Worm (Caenorhabditis elegans): ENCODE results near the gene ZC250.5.

ZC250.5 gene

DNA sequence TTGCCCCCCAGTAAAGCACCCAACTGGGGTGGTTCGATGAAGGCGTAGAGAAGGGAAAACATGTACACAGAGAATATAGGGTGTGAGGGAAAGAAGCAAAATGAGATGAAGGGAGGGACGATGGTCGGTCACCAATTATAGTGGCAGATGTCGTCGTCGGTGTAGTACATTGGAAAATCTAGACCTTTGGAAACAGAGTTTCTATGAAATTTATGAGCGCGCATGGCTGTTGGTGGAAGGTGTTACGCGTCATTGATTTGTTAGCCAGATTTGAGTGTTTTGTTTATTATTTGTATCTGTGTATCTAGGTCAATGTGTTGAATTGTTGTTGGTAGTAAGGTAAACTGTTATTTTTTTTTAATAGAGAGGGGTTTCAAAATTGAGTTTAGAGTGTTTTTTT is 41.2 kb downstream of the ZC250.5 start:
- TF ChIP-seq nhr-23 (tag; optimal IDR thresholded peaks at IDR 0.05), result no peak
- TF ChIP-seq C34F6.9 (tag; optimal IDR thresholded peaks at IDR 0.05), result peak; percentile 8
- TF ChIP-seq nhr-10 (tag; optimal IDR thresholded peaks at IDR 0.05), result no peak
- TF ChIP-seq nhr-25 (tag; optimal IDR thresholded peaks at IDR 0.05), result no peak
- no peak for TF ChIP-seq elt-1 (tag; optimal IDR thresholded peaks at IDR 0.05)
- TF ChIP-seq elt-3 (tag; optimal IDR thresholded peaks at IDR 0.05), result no peak
- no peak for TF ChIP-seq unc-62 (GFP tag; optimal IDR thresholded peaks at IDR 0.05)
- TF ChIP-seq ztf-1 (GFP tag; conservative IDR thresholded peaks at IDR 0.05), result no peak
- TF ChIP-seq nhr-11 (tag; optimal IDR thresholded peaks at IDR 0.05), result no peak
- no peak for TF ChIP-seq nhr-77 (tag; optimal IDR thresholded peaks at IDR 0.05)
- no peak for TF ChIP-seq unc-55 (GFP tag; optimal IDR thresholded peaks at IDR 0.05)
- TF ChIP-seq lsy-2 (tag; optimal IDR thresholded peaks at IDR 0.05), result no peak
- no peak for TF ChIP-seq crh-2 (tag; optimal IDR thresholded peaks at IDR 0.05)
- peak; percentile 35 for TF ChIP-seq nhr-129 (tag; optimal IDR thresholded peaks at IDR 0.05)
- TF ChIP-seq nhr-12 (tag; optimal IDR thresholded peaks at IDR 0.05), result no peak
- TF ChIP-seq Y55F3AM.14 (GFP tag; optimal IDR thresholded peaks at IDR 0.05), result no peak

DNA sequence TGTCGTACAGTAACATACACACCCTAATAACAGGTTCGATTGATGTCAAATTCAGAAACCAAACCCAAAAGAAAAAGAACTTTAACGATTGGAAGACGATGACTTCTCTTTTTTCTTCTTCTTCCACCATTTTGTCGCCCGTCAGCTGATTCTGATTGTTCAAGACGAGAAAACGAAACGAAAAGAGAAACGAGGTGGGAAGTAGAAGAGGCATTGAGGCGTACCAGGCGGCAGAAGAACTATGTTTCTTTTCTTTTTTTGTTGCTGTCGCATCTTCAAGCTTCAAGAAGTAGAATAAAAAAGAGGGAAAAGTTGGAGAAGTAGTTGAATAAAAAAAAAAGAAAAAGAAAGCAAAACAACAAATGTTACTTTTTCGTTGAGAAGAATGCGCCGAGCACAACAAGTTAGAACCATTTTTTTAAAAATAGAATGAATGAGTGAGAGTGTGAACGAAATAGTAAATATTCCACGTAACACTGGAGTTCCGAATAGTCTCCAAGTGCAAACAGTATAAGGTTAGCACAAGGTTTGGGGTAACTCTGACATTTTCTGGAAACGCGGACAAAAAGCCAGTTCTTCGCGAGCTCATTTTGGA is 42.5 kb downstream of the ZC250.5 start:
- TF ChIP-seq lin-11 (tag; optimal IDR thresholded peaks at IDR 0.05) (no peak), R02D3.7 (tag; optimal IDR thresholded peaks at IDR 0.05) (no peak), nhr-25 (tag; optimal IDR thresholded peaks at IDR 0.05) (peak; percentile 16), sma-3 (GFP tag; optimal IDR thresholded peaks at IDR 0.05) (no peak), ztf-11 (tag; optimal IDR thresholded peaks at IDR 0.05) (no peak), mbf-1 (tag; optimal IDR thresholded peaks at IDR 0.05) (no peak), nhr-129 (tag; optimal IDR thresholded peaks at IDR 0.05) (peak; percentile 55), C34F6.9 (tag; optimal IDR thresholded peaks at IDR 0.05) (peak; percentile 11), unc-55 (GFP tag; optimal IDR thresholded peaks at IDR 0.05) (peak; percentile 59), F13H6.1 (tag; optimal IDR thresholded peaks at IDR 0.05) (peak; percentile 53), ztf-4 (tag; optimal IDR thresholded peaks at IDR 0.05) (peak; percentile 19), nhr-12 (tag; optimal IDR thresholded peaks at IDR 0.05) (no peak), egl-27 (tag; optimal IDR thresholded peaks at IDR 0.05) (no peak)

DNA sequence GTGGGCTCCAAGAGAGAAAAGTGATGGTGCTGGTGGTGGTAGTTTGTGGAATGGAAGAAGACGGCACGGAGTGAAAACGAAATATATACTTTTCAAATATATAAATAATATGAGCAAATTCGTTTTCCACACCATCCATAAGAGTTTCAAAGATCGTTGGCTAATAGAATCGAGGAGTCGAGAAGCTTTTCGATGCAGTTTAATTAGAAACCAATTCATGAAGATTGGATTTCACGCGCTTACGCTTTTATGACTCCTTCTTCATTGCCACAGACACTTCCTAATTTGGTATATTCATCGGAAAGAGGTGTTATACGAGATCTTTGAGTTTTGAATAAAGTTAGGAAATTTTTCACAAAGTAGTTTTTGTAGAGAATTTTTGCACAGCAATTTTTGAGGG is 45.1 kb downstream of the ZC250.5 start:
- TF ChIP-seq ztf-4 (tag; optimal IDR thresholded peaks at IDR 0.05), result no peak
- TF ChIP-seq R02D3.7 (tag; optimal IDR thresholded peaks at IDR 0.05), result no peak
- TF ChIP-seq nhr-21 (tag; optimal IDR thresholded peaks at IDR 0.05), result no peak
- TF ChIP-seq snpc-4 (tag; optimal IDR thresholded peaks at IDR 0.05), result no peak

DNA sequence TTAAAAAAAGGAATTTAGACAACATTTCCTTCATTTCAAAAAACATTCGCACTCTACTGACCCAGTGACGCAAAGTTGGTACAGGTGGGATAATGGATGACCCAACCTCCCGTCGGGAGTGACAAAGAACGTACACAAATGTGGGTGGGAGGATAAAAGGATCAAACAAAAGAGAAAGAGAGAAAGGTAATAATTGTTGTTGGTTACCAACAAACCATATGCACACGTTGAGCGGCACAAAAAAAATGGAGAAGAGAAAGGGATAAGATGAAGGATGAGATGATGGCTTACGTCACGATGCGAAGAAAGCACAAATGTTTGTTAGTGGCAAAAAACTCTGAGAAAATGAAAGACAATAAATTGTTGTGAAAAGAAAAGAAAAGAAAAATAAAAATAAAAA is 46.1 kb downstream of the ZC250.5 start:
- TF ChIP-seq nhr-129 (tag; optimal IDR thresholded peaks at IDR 0.05), result peak; percentile 73
- peak; percentile 16 for TF ChIP-seq F13H6.1 (tag; optimal IDR thresholded peaks at IDR 0.05)
- no peak for TF ChIP-seq R02D3.7 (tag; optimal IDR thresholded peaks at IDR 0.05)
- peak; percentile 36 for TF ChIP-seq sma-9 (GFP tag; optimal IDR thresholded peaks at IDR 0.05)
- TF ChIP-seq sma-9 (tag; optimal IDR thresholded peaks at IDR 0.05), result no peak

DNA sequence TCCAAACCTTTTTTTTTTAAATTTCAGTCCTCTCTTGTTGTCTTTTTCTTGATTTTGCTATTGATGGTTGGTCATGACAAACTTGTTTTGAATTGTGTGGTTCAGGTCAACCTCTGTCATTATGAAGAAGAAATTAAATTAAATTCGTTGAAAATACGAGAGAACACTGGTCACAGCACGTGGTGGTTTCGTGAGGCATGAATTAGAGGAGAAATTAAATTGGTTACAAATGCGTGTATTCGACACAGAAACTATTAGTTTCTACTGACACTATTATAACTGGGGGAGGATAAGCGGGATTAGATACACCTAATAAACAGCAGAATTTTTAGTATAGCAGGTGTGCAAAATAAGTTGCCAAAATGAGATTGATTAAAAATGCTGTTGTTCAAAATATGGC is 46.5 kb downstream of the ZC250.5 start:
- TF ChIP-seq snpc-4 (tag; optimal IDR thresholded peaks at IDR 0.05) (no peak), C34F6.9 (tag; optimal IDR thresholded peaks at IDR 0.05) (no peak), skn-1 (tag; optimal IDR thresholded peaks at IDR 0.05) (no peak), mab-5 (tag; optimal IDR thresholded peaks at IDR 0.05) (no peak), nhr-129 (tag; optimal IDR thresholded peaks at IDR 0.05) (no peak), nhr-237 (tag; optimal IDR thresholded peaks at IDR 0.05) (no peak), ZK546.5 (tag; optimal IDR thresholded peaks at IDR 0.05) (no peak), unc-39 (tag; optimal IDR thresholded peaks at IDR 0.05) (no peak), R02D3.7 (tag; optimal IDR thresholded peaks at IDR 0.05) (no peak), ceh-16 (tag; optimal IDR thresholded peaks at IDR 0.05) (no peak), dmd-4 (tag; optimal IDR thresholded peaks at IDR 0.05) (no peak), Y55F3AM.14 (GFP tag; optimal IDR thresholded peaks at IDR 0.05) (no peak), egl-27 (tag; optimal IDR thresholded peaks at IDR 0.05) (no peak), lin-13 (GFP tag; optimal IDR thresholded peaks at IDR 0.05) (no peak), aly-2 (tag; optimal IDR thresholded peaks at IDR 0.05) (no peak), lin-39 (tag; optimal IDR thresholded peaks at IDR 0.05) (no peak), unc-55 (GFP tag; optimal IDR thresholded peaks at IDR 0.05) (no peak), lsy-2 (tag; optimal IDR thresholded peaks at IDR 0.05) (no peak), mbf-1 (tag; optimal IDR thresholded peaks at IDR 0.05) (no peak)

All from whole organism, L2 larva.